Worm (Caenorhabditis elegans) whole organism, L1 larva: ENCODE data around the gene clec-173.

Experiments
- C04F5.9 ChIP-seq: sonication (generic microtip); optimal IDR thresholded peaks from 2 replicates; lab custom pipeline; 2016; ENCODE audit warnings: missing genetic modification characterization, missing compliant biosample characterization
- C34B4.2 ChIP-seq: sonication (generic microtip); optimal IDR thresholded peaks from 2 replicates; lab custom pipeline; 2017; ENCODE audit warnings: mild to moderate bottlenecking, missing genetic modification characterization, missing compliant biosample characterization
- Y116A8C.19 ChIP-seq: sonication (generic microtip); optimal IDR thresholded peaks from 2 replicates; lab custom pipeline; 2016; ENCODE audit warnings: missing compliant biosample characterization, missing genetic modification characterization, borderline replicate concordance
- aly-2 ChIP-seq: fragments of 150-350 bp; optimal IDR thresholded peaks from 2 replicates; lab custom pipeline; 2014; ENCODE audit warnings: missing biosample characterization, missing genetic modification characterization
- ceh-8 ChIP-seq: fragments of 200-800 bp; sonication (Bioruptor generic); optimal IDR thresholded peaks from 2 replicates; lab custom pipeline; 2018; ENCODE audit warnings: mild to moderate bottlenecking, missing genetic modification characterization, moderate library complexity, missing compliant biosample characterization
- elt-3 ChIP-seq, 6 experiments: fragments of 150-350 bp in 1 of 6; sonication (generic microtip); optimal IDR thresholded peaks; 2 replicates each; lab custom pipeline; 2017 to 2018; ENCODE audit warnings: missing biosample characterization in 6 of 6, missing genetic modification characterization in 6 of 6, inconsistent platforms in 1 of 6
- fkh-8 ChIP-seq: sonication (generic microtip); optimal IDR thresholded peaks from 2 replicates; lab custom pipeline; 2016; ENCODE audit warnings: mild to moderate bottlenecking, missing genetic modification characterization, missing compliant biosample characterization
- fos-1 ChIP-seq: fragments of 150-350 bp; optimal IDR thresholded peaks from 2 replicates; lab custom pipeline; 2014; ENCODE audit warnings: missing biosample characterization, missing genetic modification characterization
- jun-1 ChIP-seq: fragments of 150-350 bp; optimal IDR thresholded peaks from 2 replicates; lab custom pipeline; 2014; ENCODE audit warnings: missing biosample characterization, missing genetic modification reagents, missing genetic modification characterization
- lin-15B ChIP-seq: fragments of 150-350 bp; sonication (generic microtip); optimal IDR thresholded peaks from 3 replicates; lab custom pipeline; 2014; ENCODE audit warnings: missing biosample characterization, missing genetic modification characterization
- lsy-2 ChIP-seq, 2 experiments: fragments of 150-350 bp; optimal IDR thresholded peaks; 2 replicates each; lab custom pipeline; 2014; ENCODE audit warnings: missing biosample characterization in 2 of 2, missing genetic modification characterization in 2 of 2
- nhr-237 ChIP-seq: fragments of 150-350 bp; optimal IDR thresholded peaks from 2 replicates; lab custom pipeline; 2014; ENCODE audit warnings: missing biosample characterization, missing genetic modification characterization
- nhr-71 ChIP-seq: sonication (generic microtip); optimal IDR thresholded peaks from 2 replicates; lab custom pipeline; 2016; ENCODE audit warnings: mild to moderate bottlenecking, missing genetic modification characterization, moderate library complexity, missing compliant biosample characterization
- nhr-76 ChIP-seq: sonication (generic microtip); optimal IDR thresholded peaks from 2 replicates; lab custom pipeline; 2017; ENCODE audit warnings: missing biosample characterization, missing genetic modification characterization
- pqm-1 ChIP-seq: sonication (generic microtip); optimal IDR thresholded peaks from 3 replicates; lab custom pipeline; 2017; ENCODE audit warnings: missing biosample characterization, missing genetic modification characterization
- snu-23 ChIP-seq: sonication (generic microtip); optimal IDR thresholded peaks from 2 replicates; lab custom pipeline; 2016; ENCODE audit warnings: missing genetic modification characterization, missing compliant biosample characterization
- swsn-7 ChIP-seq: sonication (generic microtip); optimal IDR thresholded peaks from 2 replicates; lab custom pipeline; 2016; ENCODE audit warnings: missing genetic modification characterization, missing compliant biosample characterization
- xbp-1 ChIP-seq: sonication (generic microtip); optimal IDR thresholded peaks from 2 replicates; lab custom pipeline; 2016; ENCODE audit warnings: missing genetic modification characterization, missing compliant biosample characterization
- ztf-4 ChIP-seq: fragments of 150-350 bp; optimal IDR thresholded peaks from 2 replicates; lab custom pipeline; 2014; ENCODE audit warnings: missing biosample characterization, missing genetic modification characterization

clec-173 gene

ce11 chrIV:3227549-3228139, 39.8 kb downstream of the clec-173 start (continued):
- no peak for TF ChIP-seq fkh-8 (tag; lab: Kevin White, UChicago)
- peak; percentile 38 for TF ChIP-seq nhr-71 (tag; lab: Kevin White, UChicago)
- TF ChIP-seq C04F5.9 (tag; lab: Kevin White, UChicago), result no peak
- peak; percentile 89 for TF ChIP-seq pqm-1 (tag; lab: Kevin White, UChicago)
- peak; percentile 36 for TF ChIP-seq ztf-4 (tag; lab: Kevin White, UChicago)
- peak; percentile 27 for TF ChIP-seq jun-1 (tag; lab: Kevin White, UChicago)
- peak; percentile 64 for TF ChIP-seq snu-23 (GFP tag; lab: Kevin White, UChicago)

- TF ChIP-seq nhr-237 (tag; lab: Kevin White, UChicago) (no peak), ceh-8 (no peak), aly-2 (tag; lab: Kevin White, UChicago) (no peak), lin-15B (tag; lab: Kevin White, UChicago) (no peak), jun-1 (tag; lab: Kevin White, UChicago) (no peak), xbp-1 (tag; lab: Kevin White, UChicago) (no peak), pqm-1 (tag; lab: Kevin White, UChicago) (no peak), C34B4.2 (tag; lab: Kevin White, UChicago) (no peak), Y116A8C.19 (no peak), lsy-2 (tag; optimal IDR thresholded peaks at IDR 0.05; lab: Kevin White, UChicago) (no peak)
These were observed 45.3 kb downstream of the clec-173 start, which contains the start of gene Y67D8A.2 for ce11 chrIV:3222140-3222539. Y67D8A.2 (plus strand) TSS chrIV:3222440.

- TF ChIP-seq fos-1 (tag; lab: Kevin White, UChicago) (no peak), nhr-76 (tag; lab: Kevin White, UChicago) (no peak), elt-3 (tag; optimal IDR thresholded peaks at IDR 0.05; lab: Kevin White, UChicago) (peak in 1 of 6 experiments; percentile 15), swsn-7 (tag; lab: Kevin White, UChicago) (no peak)
These were observed 46.3 kb downstream of the clec-173 start for ce11 chrIV:3221158-3221557.
